Fruit fly (Drosophila melanogaster) whole organism, embryonic: ENCODE data around the gene Glut1.

Experiments
- CG10366 ChIP-seq: fragments of 200-800 bp; sonication (Bioruptor generic); IDR thresholded peaks from 2 replicates; pipeline ENCODE4 v1.3.6; 2022; ENCODE audit warnings: missing biosample characterization, missing genetic modification characterization
- CG10565 ChIP-seq: fragments of 200-800 bp; sonication (Bioruptor generic); optimal IDR thresholded peaks from 3 replicates; lab custom pipeline; 2016; ENCODE audit warnings: missing biosample characterization, mild to moderate bottlenecking, missing genetic modification characterization
- CG10654 ChIP-seq: fragments of 200-800 bp; sonication (Bioruptor generic); optimal IDR thresholded peaks from 2 replicates; lab custom pipeline; 2016; ENCODE audit warnings: missing biosample characterization, missing genetic modification characterization
- CG12071 ChIP-seq: fragments of 200-800 bp; sonication (Bioruptor generic); optimal IDR thresholded peaks from 3 replicates; lab custom pipeline; 2018; ENCODE audit warnings: missing biosample characterization, mild to moderate bottlenecking, missing genetic modification characterization
- CG12219 ChIP-seq: fragments of 200-800 bp; sonication (Bioruptor generic); optimal IDR thresholded peaks from 3 replicates; lab custom pipeline; 2018; ENCODE audit warnings: missing biosample characterization, mild to moderate bottlenecking, missing genetic modification characterization
- CG12769 ChIP-seq: fragments of 200-800 bp; sonication (Bioruptor generic); optimal IDR thresholded peaks from 2 replicates; lab custom pipeline; 2019; ENCODE audit warnings: missing biosample characterization, mild to moderate bottlenecking, missing genetic modification characterization, moderate library complexity
- CG12942 ChIP-seq: fragments of 200-800 bp; sonication (Bioruptor generic); optimal IDR thresholded peaks from 3 replicates; lab custom pipeline; 2016; ENCODE audit warnings: missing biosample characterization, missing genetic modification characterization
- CG13287 ChIP-seq: fragments of 200-800 bp; sonication (Bioruptor generic); IDR thresholded peaks from 2 replicates; pipeline ENCODE4 v1.3.6; 2022; ENCODE audit warnings: missing biosample characterization, missing genetic modification characterization; ENCODE audit not compliant: partially characterized antibody
- CG13894 ChIP-seq: fragments of 200-800 bp; sonication (Bioruptor generic); optimal IDR thresholded peaks from 3 replicates; lab custom pipeline; 2018; ENCODE audit warnings: missing biosample characterization, mild to moderate bottlenecking, missing genetic modification characterization, moderate library complexity
- CG14014 ChIP-seq: fragments of 200-800 bp; sonication (Bioruptor generic); IDR thresholded peaks from 2 replicates; pipeline ENCODE4 v1.3.6; 2022; ENCODE audit warnings: missing biosample characterization, missing genetic modification characterization
- CG14860 ChIP-seq: fragments of 200-800 bp; sonication (Bioruptor generic); IDR thresholded peaks from 3 replicates; pipeline ENCODE4 v1.3.6; 2022; ENCODE audit warnings: missing biosample characterization, missing genetic modification characterization; ENCODE audit not compliant: partially characterized antibody
- CG14965 ChIP-seq: fragments of 200-800 bp; sonication (Bioruptor generic); optimal IDR thresholded peaks from 2 replicates; lab custom pipeline; 2016; ENCODE audit warnings: missing biosample characterization, missing genetic modification characterization, borderline replicate concordance
- CG1647 ChIP-seq: fragments of 200-800 bp; sonication (Bioruptor generic); optimal IDR thresholded peaks from 3 replicates; lab custom pipeline; 2016; ENCODE audit warnings: missing biosample characterization, missing genetic modification characterization
- CG16813 ChIP-seq: fragments of 200-800 bp; sonication (Bioruptor generic); IDR thresholded peaks from 3 replicates; pipeline ENCODE4 v1.3.6; 2022; ENCODE audit warnings: missing biosample characterization, missing genetic modification characterization; ENCODE audit not compliant: partially characterized antibody
- CG17328 ChIP-seq: fragments of 200-800 bp; sonication (Bioruptor generic); IDR thresholded peaks from 2 replicates; pipeline ENCODE4 v1.3.6; 2022; ENCODE audit warnings: missing biosample characterization, missing genetic modification characterization
- CG17912 ChIP-seq: fragments of 200-800 bp; sonication (Bioruptor generic); optimal IDR thresholded peaks from 2 replicates; lab custom pipeline; 2018; ENCODE audit warnings: missing biosample characterization, mild to moderate bottlenecking, missing genetic modification characterization
- CG1832 ChIP-seq: fragments of 200-800 bp; sonication (Bioruptor generic); optimal IDR thresholded peaks from 2 replicates; lab custom pipeline; 2017; ENCODE audit warnings: missing biosample characterization, mild to moderate bottlenecking, missing genetic modification characterization, inconsistent platforms
- CG2875 ChIP-seq: fragments of 200-800 bp; sonication (Bioruptor generic); optimal IDR thresholded peaks from 2 replicates; lab custom pipeline; 2017; ENCODE audit warnings: missing biosample characterization, mild to moderate bottlenecking, missing genetic modification characterization, missing genetic modification reagents
- CG32532 ChIP-seq: fragments of 200-800 bp; sonication (Bioruptor generic); IDR thresholded peaks from 2 replicates; pipeline ENCODE4 v1.3.6; 2022; ENCODE audit warnings: missing biosample characterization, missing genetic modification characterization
- CG32767 ChIP-seq: fragments of 200-800 bp; sonication (Bioruptor generic); IDR thresholded peaks from 2 replicates; pipeline ENCODE4 v1.3.6; 2022; ENCODE audit warnings: missing biosample characterization, missing genetic modification characterization
- CG3838 ChIP-seq: fragments of 200-800 bp; sonication (Bioruptor generic); optimal IDR thresholded peaks from 3 replicates; lab custom pipeline; 2016; ENCODE audit warnings: missing biosample characterization, missing genetic modification characterization
- CG43689 ChIP-seq: fragments of 200-800 bp; sonication (Bioruptor generic); IDR thresholded peaks from 2 replicates; pipeline ENCODE4 v1.3.6; 2022; ENCODE audit warnings: missing biosample characterization, missing genetic modification characterization
- CG7839 ChIP-seq: fragments of 200-800 bp; sonication (Bioruptor generic); optimal IDR thresholded peaks from 3 replicates; lab custom pipeline; 2018; ENCODE audit warnings: missing biosample characterization, mild to moderate bottlenecking, missing genetic modification characterization, moderate library complexity
- CG8290 ChIP-seq, 3 experiments: fragments of 200-800 bp; sonication (Bioruptor generic); optimal IDR thresholded peaks; 2 replicates each; lab custom pipeline; 2016 to 2019; ENCODE audit warnings: missing biosample characterization in 3 of 3, missing genetic modification characterization in 3 of 3, mild to moderate bottlenecking in 2 of 3, moderate library complexity in 1 of 3
- CkIIα-i1 ChIP-seq: fragments of 200-800 bp; sonication (Bioruptor generic); IDR thresholded peaks from 2 replicates; pipeline ENCODE4 v1.3.6; 2022; ENCODE audit warnings: missing biosample characterization, missing genetic modification characterization
- D ChIP-seq, 2 experiments: fragments of 200-800 bp in 1 of 2; fragments of >200 bp in 1 of 2; sonication (Bioruptor generic) in 1 of 2; optimal IDR thresholded peaks; 2 replicates in 1 of 2; 3 replicates in 1 of 2; lab custom pipeline; 2017; ENCODE audit warnings: mild to moderate bottlenecking in 1 of 2, missing biosample characterization in 1 of 2, missing genetic modification characterization in 1 of 2, missing genetic modification reagents in 1 of 2
- Dfd ChIP-seq, 2 experiments: fragments of >200 bp; optimal IDR thresholded peaks; 2 replicates each; lab custom pipeline; 2017; ENCODE audit warnings: missing biosample characterization in 2 of 2, missing genetic modification characterization in 2 of 2
- H2.0 ChIP-seq: fragments of 200-800 bp; sonication (Bioruptor generic); IDR thresholded peaks from 2 replicates; pipeline ENCODE4 v1.3.6; 2022; ENCODE audit warnings: missing biosample characterization, missing genetic modification characterization
- HLH54F ChIP-seq: fragments of 200-800 bp; sonication (Bioruptor generic); optimal IDR thresholded peaks from 3 replicates; lab custom pipeline; 2016; ENCODE audit warnings: missing biosample characterization, missing genetic modification characterization
- HLHmδ ChIP-seq: fragments of 200-800 bp; sonication (Bioruptor generic); optimal IDR thresholded peaks from 2 replicates; lab custom pipeline; 2018; ENCODE audit warnings: missing biosample characterization, mild to moderate bottlenecking, missing genetic modification characterization, moderate library complexity
- NK7.1 ChIP-seq: fragments of 200-800 bp; sonication (Bioruptor generic); optimal IDR thresholded peaks from 3 replicates; lab custom pipeline; 2016; ENCODE audit warnings: missing biosample characterization, missing genetic modification characterization
- NfI ChIP-seq: fragments of 200-800 bp; sonication (Bioruptor generic); optimal IDR thresholded peaks from 3 replicates; lab custom pipeline; 2018; ENCODE audit warnings: missing biosample characterization, mild to moderate bottlenecking, missing genetic modification characterization, moderate library complexity
- Opbp ChIP-seq: fragments of 200-800 bp; sonication (Bioruptor generic); IDR thresholded peaks from 3 replicates; pipeline ENCODE4 v1.3.6; 2022; ENCODE audit warnings: missing biosample characterization, missing genetic modification characterization; ENCODE audit not compliant: partially characterized antibody
- Usf ChIP-seq: fragments of 200-800 bp; sonication (Bioruptor generic); optimal IDR thresholded peaks from 2 replicates; lab custom pipeline; 2017; ENCODE audit warnings: missing genotype, missing biosample characterization, missing genetic modification characterization
- YL-1 ChIP-seq: fragments of 200-800 bp; sonication (Bioruptor generic); optimal IDR thresholded peaks from 3 replicates; lab custom pipeline; 2017; ENCODE audit warnings: missing biosample characterization, mild to moderate bottlenecking, missing genetic modification characterization
- aop ChIP-seq: fragments of 200-800 bp; sonication (Bioruptor generic); IDR thresholded peaks from 2 replicates; pipeline ENCODE4 v1.3.6; 2022; ENCODE audit warnings: missing biosample characterization, missing genetic modification characterization
- ato ChIP-seq: fragments of 200-800 bp; sonication (Bioruptor generic); IDR thresholded peaks from 2 replicates; pipeline ENCODE4 v1.3.6; 2022; ENCODE audit warnings: missing biosample characterization, missing genetic modification characterization; ENCODE audit not compliant: partially characterized antibody
- chinmo ChIP-seq: fragments of 200-800 bp; sonication (Bioruptor generic); IDR thresholded peaks from 4 replicates; pipeline ENCODE4 v1.3.6; 2022; ENCODE audit warnings: missing biosample characterization, missing genetic modification characterization; ENCODE audit not compliant: partially characterized antibody
- gt ChIP-seq: fragments of 200-800 bp; sonication (Bioruptor generic); IDR thresholded peaks from 2 replicates; pipeline ENCODE4 v1.3.6; 2022; ENCODE audit warnings: missing biosample characterization, missing genetic modification characterization
- hth ChIP-seq: fragments of >200 bp; optimal IDR thresholded peaks from 2 replicates; lab custom pipeline; 2017; ENCODE audit warnings: inconsistent platforms
- jumu ChIP-seq: fragments of 200-800 bp; sonication (Bioruptor generic); optimal IDR thresholded peaks from 3 replicates; lab custom pipeline; 2016; ENCODE audit warnings: missing biosample characterization, missing genetic modification characterization
- kah ChIP-seq: fragments of 200-800 bp; sonication (Bioruptor generic); optimal IDR thresholded peaks from 2 replicates; lab custom pipeline; 2018; ENCODE audit warnings: missing biosample characterization, mild to moderate bottlenecking, missing genetic modification characterization
- lola ChIP-seq, 3 experiments: fragments of >200 bp in 2 of 3; fragments of 200-800 bp in 1 of 3; sonication (Bioruptor generic) in 1 of 3; optimal IDR thresholded peaks; 2 replicates each; lab custom pipeline; 2017 to 2019; ENCODE audit warnings: missing biosample characterization in 3 of 3, missing genetic modification characterization in 3 of 3, mild to moderate bottlenecking in 1 of 3, moderate library complexity in 1 of 3
- odd ChIP-seq: fragments of 200-800 bp; sonication (Bioruptor generic); optimal IDR thresholded peaks from 2 replicates; lab custom pipeline; 2017; ENCODE audit warnings: missing biosample characterization, mild to moderate bottlenecking, missing genetic modification characterization
- org-1 ChIP-seq: fragments of 200-800 bp; sonication (Bioruptor generic); optimal IDR thresholded peaks from 2 replicates; lab custom pipeline; 2017; ENCODE audit warnings: missing biosample characterization, missing genetic modification characterization
- otp ChIP-seq: fragments of 200-800 bp; sonication (Bioruptor generic); IDR thresholded peaks from 3 replicates; pipeline ENCODE4, ENCODE4 v1.3.6; 2022; ENCODE audit warnings: missing biosample characterization, missing genetic modification characterization
- schlank ChIP-seq: fragments of 200-800 bp; sonication (Bioruptor generic); optimal IDR thresholded peaks from 2 replicates; lab custom pipeline; 2018; ENCODE audit warnings: missing biosample characterization, mild to moderate bottlenecking, missing genetic modification characterization
- sima ChIP-seq: fragments of 200-800 bp; sonication (Bioruptor generic); optimal IDR thresholded peaks from 2 replicates; lab custom pipeline; 2016; ENCODE audit warnings: missing biosample characterization, missing genetic modification characterization
- slou ChIP-seq: fragments of 200-800 bp; sonication (Bioruptor generic); optimal IDR thresholded peaks from 3 replicates; lab custom pipeline; 2016; ENCODE audit warnings: missing biosample characterization, missing genetic modification characterization

Gene Glut1

DNA sequence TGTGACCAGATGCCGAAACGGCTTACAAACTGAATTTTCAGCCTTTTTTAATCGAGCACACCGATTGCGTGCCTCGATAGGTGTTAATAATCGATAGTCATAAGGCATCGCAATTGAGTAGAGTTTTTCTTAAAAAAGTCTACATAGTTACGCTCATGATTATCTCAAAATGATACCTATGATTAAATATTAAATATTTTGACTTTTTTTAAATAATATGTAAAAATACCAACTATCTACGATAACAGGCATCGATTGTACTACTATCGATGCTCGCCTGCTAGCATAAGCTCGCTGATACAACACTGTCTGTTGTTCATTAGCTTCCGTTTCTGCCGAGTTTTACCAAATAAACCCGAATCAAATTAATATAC, 121.0 kb downstream of the Glut1 start (continued):
- TF ChIP-seq CG12942 (GFP tag; lab: Kevin White, UChicago) (no peak), aop (0 out of 2 replicates have a peak, but pooled peaks have one; percentile 37), CG14965 (no peak), CG1647 (GFP tag; lab: Kevin White, UChicago) (no peak), CG16813 (peak; percentile 84), jumu (GFP tag; lab: Kevin White, UChicago) (no peak), hth (lab: Kevin White, UChicago) (no peak), CG8290 (GFP tag; optimal IDR thresholded peaks at IDR 0.05; lab: Kevin White, UChicago) (peak; percentile 92), CG8290 (tag; optimal IDR thresholded peaks at IDR 0.05; lab: Kevin White, UChicago) (peak in 1 of 2 experiments; percentile 73), CG2875 (GFP tag; lab: Kevin White, UChicago) (no peak), CG10565 (no peak), otp (GFP tag; lab: Robert Waterston, UW) (peak; percentile 77; the same call in 2 of the 3 replicates), CG3838 (GFP tag; lab: Kevin White, UChicago) (peak; percentile 28), CG17912 (GFP tag; lab: Kevin White, UChicago) (peak; percentile 84), YL-1 (GFP tag; lab: Kevin White, UChicago) (peak; percentile 76), CG13894 (peak; percentile 52), CG12071 (peak; percentile 48), NK7.1 (GFP tag; lab: Kevin White, UChicago) (no peak), CG14014 (GFP tag; lab: Robert Waterston, UW) (no peak), NfI (GFP tag; lab: Kevin White, UChicago) (peak; percentile 76), CG10366 (GFP tag; lab: Robert Waterston, UW) (peak; percentile 46), CG10654 (peak; percentile 32), lola (GFP tag; optimal IDR thresholded peaks at IDR 0.05; lab: Kevin White, UChicago) (no peak), odd (GFP tag; lab: Kevin White, UChicago) (no peak), gt (GFP tag; lab: Robert Waterston, UW) (no peak), H2.0 (GFP tag; lab: Robert Waterston, UW) (peak; percentile 36; the same call in 1 of the 2 replicates), Usf (GFP tag; lab: Kevin White, UChicago) (no peak), slou (GFP tag; lab: Kevin White, UChicago) (no peak), HLH54F (GFP tag; lab: Kevin White, UChicago) (no peak), Opbp (GFP tag; lab: Robert Waterston, UW) (peak; percentile 73), CG14860 (GFP tag; lab: Robert Waterston, UW) (peak; percentile 94), CG17328 (GFP tag; lab: Robert Waterston, UW) (no peak), CG43689 (GFP tag; lab: Robert Waterston, UW) (no peak), CG32532 (GFP tag; lab: Robert Waterston, UW) (peak; percentile 77), CG32767 (GFP tag; lab: Robert Waterston, UW) (no peak), org-1 (GFP tag; lab: Kevin White, UChicago) (no peak), sima (no peak), CG12219 (GFP tag; lab: Kevin White, UChicago) (peak; percentile 51), kah (GFP tag; lab: Kevin White, UChicago) (no peak), CG1832 (GFP tag; lab: Kevin White, UChicago) (no peak), CkIIα-i1 (GFP tag; lab: Robert Waterston, UW) (no peak), CG12769 (tag; lab: Kevin White, UChicago) (no peak), ato (peak; percentile 76), CG7839 (tag; lab: Kevin White, UChicago) (peak; percentile 56), D (optimal IDR thresholded peaks at IDR 0.05; lab: Kevin White, UChicago) (no peak), D (GFP tag; optimal IDR thresholded peaks at IDR 0.05; lab: Kevin White, UChicago) (no peak), CG13287 (GFP tag; lab: Robert Waterston, UW) (peak; percentile 89), schlank (tag; lab: Kevin White, UChicago) (peak; percentile 19), Dfd (GFP tag; optimal IDR thresholded peaks at IDR 0.05; lab: Kevin White, UChicago) (no peak), chinmo (0 out of 4 replicates have a peak, but pooled peaks have one; percentile 65), HLHmδ (peak; percentile 43)
